Fruit fly (Drosophila melanogaster): ENCODE data around the gene Scsalpha1.

The Scsalpha1 gene

DNA sequence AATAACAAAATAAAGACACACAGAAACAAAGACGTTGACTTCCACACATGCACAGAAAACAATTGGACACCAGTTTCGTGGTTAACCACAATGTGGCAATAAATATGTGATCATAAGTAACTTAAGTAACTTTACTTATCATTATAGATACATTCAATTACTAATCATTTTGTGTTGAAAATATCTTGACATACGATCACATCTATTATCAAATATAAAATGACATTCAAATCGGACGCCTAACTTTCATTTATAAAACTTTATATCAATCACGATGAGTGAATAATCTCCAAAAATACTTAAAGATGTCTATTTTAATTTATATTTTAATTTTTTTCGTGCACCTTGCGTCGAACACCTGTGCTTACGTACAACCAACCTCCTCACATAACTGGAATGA lies 35.5 kb upstream of the Scsalpha1 start:
- TF ChIP-seq Dll (optimal IDR thresholded peaks at IDR 0.05), result no peak
- no peak for TF ChIP-seq usp (GFP tag; optimal IDR thresholded peaks at IDR 0.05)
- no peak for TF ChIP-seq CG8478 (optimal IDR thresholded peaks at IDR 0.05)
- TF ChIP-seq pan (optimal IDR thresholded peaks at IDR 0.05), result no peak
- no peak for TF ChIP-seq psq (optimal IDR thresholded peaks at IDR 0.05)
- TF ChIP-seq EcR (GFP tag; optimal IDR thresholded peaks at IDR 0.05), result no peak

dm6 chr3L:3782584-3783218 lies 31.3 kb upstream of the Scsalpha1 start:
- TF ChIP-seq psq (optimal IDR thresholded peaks at IDR 0.05) (no peak), pan (optimal IDR thresholded peaks at IDR 0.05) (no peak), EcR (GFP tag; optimal IDR thresholded peaks at IDR 0.05) (no peak), Dll (optimal IDR thresholded peaks at IDR 0.05) (no peak), CG8478 (optimal IDR thresholded peaks at IDR 0.05) (no peak), usp (GFP tag; optimal IDR thresholded peaks at IDR 0.05) (no peak)

DNA sequence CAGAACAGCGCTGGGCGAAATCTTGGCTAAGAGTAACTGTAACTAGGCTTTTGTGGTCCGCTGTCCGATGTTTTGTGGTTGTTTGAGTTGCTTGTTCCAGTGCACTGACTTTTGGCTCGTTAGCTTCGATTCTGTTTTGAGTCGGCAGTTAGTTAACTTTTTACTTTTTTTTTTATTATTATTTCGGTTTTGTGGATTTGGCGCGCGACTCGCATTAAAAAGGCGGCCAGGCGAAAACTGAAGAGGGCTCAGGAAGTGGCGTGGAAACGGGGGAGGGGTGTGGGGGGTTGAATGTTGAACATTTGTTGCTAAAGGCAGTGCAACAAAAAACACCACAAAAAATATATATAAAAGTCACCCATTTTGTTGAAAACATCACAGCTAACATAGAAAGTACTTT lies 30.6 kb upstream of the Scsalpha1 start:
- TF ChIP-seq usp (GFP tag; optimal IDR thresholded peaks at IDR 0.05), result no peak
- TF ChIP-seq psq (optimal IDR thresholded peaks at IDR 0.05), result no peak
- TF ChIP-seq Dll (optimal IDR thresholded peaks at IDR 0.05), result no peak
- no peak for TF ChIP-seq pan (optimal IDR thresholded peaks at IDR 0.05)
- TF ChIP-seq CG8478 (optimal IDR thresholded peaks at IDR 0.05), result no peak
- TF ChIP-seq EcR (GFP tag; optimal IDR thresholded peaks at IDR 0.05), result no peak

- TF ChIP-seq CG8478 (optimal IDR thresholded peaks at IDR 0.05) (no peak), EcR (GFP tag; optimal IDR thresholded peaks at IDR 0.05) (peak; percentile 57 to 91)
Observed at dm6 chr3L:3784001-3784400, 30.0 kb upstream of the Scsalpha1 start.

DNA sequence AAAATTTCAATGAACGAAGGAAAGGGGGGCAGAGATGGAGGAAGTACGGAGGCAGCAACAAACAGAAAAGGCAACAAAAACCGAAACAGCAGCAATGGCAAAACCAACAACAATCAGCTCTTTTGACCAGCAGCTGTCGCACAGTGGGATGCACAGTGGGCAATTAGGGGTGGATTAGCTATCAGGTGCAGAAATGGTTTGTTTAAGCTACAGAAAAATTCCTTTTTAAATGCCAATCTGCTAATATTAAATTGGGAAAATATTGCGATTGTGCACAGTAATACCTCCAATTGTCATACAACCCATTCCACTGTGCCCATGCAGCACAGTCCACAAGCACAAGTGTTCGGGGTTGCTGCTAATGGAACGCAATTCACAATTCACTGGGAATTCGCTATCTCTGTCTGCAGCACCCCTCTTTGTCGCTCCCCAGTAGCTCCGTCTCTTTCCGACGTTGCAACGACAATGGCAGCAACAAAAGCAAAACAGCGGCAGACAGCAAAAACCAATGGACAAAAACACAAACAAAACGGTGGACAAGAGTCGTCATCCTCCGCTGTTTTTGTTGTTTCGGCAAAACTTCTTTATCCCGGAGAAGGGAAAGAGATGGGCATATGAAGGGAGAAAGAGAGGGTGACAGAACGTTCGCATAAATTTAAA lies 28.9 kb upstream of the Scsalpha1 start:
- TF ChIP-seq CG8478 (optimal IDR thresholded peaks at IDR 0.05), result peak; percentile 44
- TF ChIP-seq psq (optimal IDR thresholded peaks at IDR 0.05), result no peak

dm6 chr3L:3785688-3786087 lies 28.3 kb upstream of the Scsalpha1 start:
- TF ChIP-seq EcR (GFP tag; optimal IDR thresholded peaks at IDR 0.05) (no peak), usp (GFP tag; optimal IDR thresholded peaks at IDR 0.05) (no peak), Dll (optimal IDR thresholded peaks at IDR 0.05) (no peak), pan (optimal IDR thresholded peaks at IDR 0.05) (no peak), CG8478 (optimal IDR thresholded peaks at IDR 0.05) (no peak), psq (optimal IDR thresholded peaks at IDR 0.05) (no peak)

- TF ChIP-seq CG8478 (optimal IDR thresholded peaks at IDR 0.05) (no peak), pan (optimal IDR thresholded peaks at IDR 0.05) (no peak), Dll (optimal IDR thresholded peaks at IDR 0.05) (no peak), usp (GFP tag; optimal IDR thresholded peaks at IDR 0.05) (no peak), EcR (GFP tag; optimal IDR thresholded peaks at IDR 0.05) (no peak), psq (optimal IDR thresholded peaks at IDR 0.05) (no peak)
Observed at dm6 chr3L:3786344-3787076, 27.5 kb upstream of the Scsalpha1 start.

DNA sequence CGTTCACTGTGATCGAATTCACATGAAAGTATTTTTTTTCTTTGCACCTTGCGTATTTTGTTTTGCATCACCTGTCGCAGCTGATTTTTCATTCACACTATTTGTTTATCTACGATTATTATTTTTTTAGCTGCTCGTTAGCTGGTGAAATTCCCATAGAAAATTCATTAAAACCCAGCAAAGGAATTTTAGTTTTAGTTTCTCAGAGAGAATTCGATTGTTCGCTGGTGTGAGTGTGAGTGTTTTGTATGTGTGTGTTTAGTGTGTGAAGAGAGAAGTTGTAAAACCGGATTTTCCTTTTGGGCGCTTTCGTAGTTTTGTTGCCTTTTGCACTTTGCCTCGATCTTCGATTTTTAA lies 27.0 kb upstream of the Scsalpha1 start:
- no peak for TF ChIP-seq psq (optimal IDR thresholded peaks at IDR 0.05)
- TF ChIP-seq usp (GFP tag; optimal IDR thresholded peaks at IDR 0.05), result no peak
- no peak for TF ChIP-seq Dll (optimal IDR thresholded peaks at IDR 0.05)
- no peak for TF ChIP-seq EcR (GFP tag; optimal IDR thresholded peaks at IDR 0.05)
- no peak for TF ChIP-seq CG8478 (optimal IDR thresholded peaks at IDR 0.05)
- TF ChIP-seq pan (optimal IDR thresholded peaks at IDR 0.05), result no peak

- TF ChIP-seq EcR (GFP tag; optimal IDR thresholded peaks at IDR 0.05) (no peak), pan (optimal IDR thresholded peaks at IDR 0.05) (peak; percentile 45)
Observed at dm6 chr3L:3787595-3788151, 26.3 kb upstream of the Scsalpha1 start.

- TF ChIP-seq EcR (GFP tag; optimal IDR thresholded peaks at IDR 0.05) (no peak), usp (GFP tag; optimal IDR thresholded peaks at IDR 0.05) (no peak), Dll (optimal IDR thresholded peaks at IDR 0.05) (no peak), CG8478 (optimal IDR thresholded peaks at IDR 0.05) (no peak), psq (optimal IDR thresholded peaks at IDR 0.05) (no peak), pan (optimal IDR thresholded peaks at IDR 0.05) (no peak)
Observed at dm6 chr3L:3788790-3789421, 25.1 kb upstream of the Scsalpha1 start.

DNA sequence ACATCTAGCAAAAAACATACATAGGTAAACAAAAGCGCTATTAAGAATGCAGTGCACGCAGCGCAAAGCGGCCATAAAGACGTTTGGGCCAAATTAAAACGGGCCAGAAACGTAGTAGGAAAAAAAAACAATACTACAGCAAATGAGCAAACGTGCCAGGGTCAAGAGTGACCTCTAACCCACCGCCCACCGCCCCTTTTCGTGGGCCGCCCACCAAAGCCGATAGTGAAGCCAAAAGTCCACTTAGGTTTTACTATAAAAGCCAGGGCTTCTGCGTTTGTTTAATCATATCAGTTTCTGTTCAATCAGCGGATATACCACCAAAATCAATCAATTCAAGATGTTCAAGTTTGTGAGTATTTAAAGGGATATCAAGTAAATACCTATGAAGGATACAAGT lies 23.5 kb upstream of the Scsalpha1 start, which contains the start of gene CG32266:
CG32266 (plus strand) TSS at position 301 of the 400 bp plus-strand sequence.
- TF ChIP-seq Dll (optimal IDR thresholded peaks at IDR 0.05), result no peak
- TF ChIP-seq CG8478 (optimal IDR thresholded peaks at IDR 0.05), result no peak
- TF ChIP-seq EcR (GFP tag; optimal IDR thresholded peaks at IDR 0.05), result no peak
- TF ChIP-seq pan (optimal IDR thresholded peaks at IDR 0.05), result no peak
- TF ChIP-seq psq (optimal IDR thresholded peaks at IDR 0.05), result no peak
- TF ChIP-seq usp (GFP tag; optimal IDR thresholded peaks at IDR 0.05), result no peak

Measured in whole organism.